Worm (Caenorhabditis elegans): Measurements from ENCODE around the gene srw-94.

srw-94 gene

DNA sequence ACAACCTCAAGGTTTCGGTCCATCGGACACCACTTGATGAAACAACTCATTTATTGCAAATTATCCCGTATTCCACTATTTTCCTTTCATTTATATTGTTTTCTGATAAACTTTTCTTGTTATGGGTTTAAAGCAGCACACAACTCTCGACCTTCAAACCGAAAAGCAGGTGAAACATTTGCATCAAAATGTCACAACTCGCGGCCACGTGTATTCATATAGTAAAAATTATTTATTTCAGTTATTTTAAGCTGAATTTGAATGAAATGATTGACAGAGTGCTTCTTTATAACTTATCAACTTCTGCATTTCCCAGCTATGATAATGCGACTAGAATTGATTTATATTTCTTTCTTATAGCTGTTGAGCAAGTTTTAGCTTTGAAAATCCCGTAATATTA lies 2.4 kb upstream of the srw-94 start, which contains the start of gene srw-95:
Gene srw-95, plus strand, starts transcription at position 213 of the 400 bp plus-strand sequence.
- TF ChIP-seq ztf-11 (tag; optimal IDR thresholded peaks at IDR 0.05) (no peak), pqm-1 (tag; optimal IDR thresholded peaks at IDR 0.05) (no peak), hmg-11 (tag; optimal IDR thresholded peaks at IDR 0.05) (no peak), ama-1 (optimal IDR thresholded peaks at IDR 0.05) (no peak), zag-1 (tag; optimal IDR thresholded peaks at IDR 0.05) (no peak), fos-1 (tag; optimal IDR thresholded peaks at IDR 0.05) (no peak), pha-4 (tag; optimal IDR thresholded peaks at IDR 0.05) (no peak), tbx-2 (tag; optimal IDR thresholded peaks at IDR 0.05) (no peak), ZK546.5 (tag; optimal IDR thresholded peaks at IDR 0.05) (no peak), jun-1 (tag; optimal IDR thresholded peaks at IDR 0.05) (no peak), elt-1 (tag; optimal IDR thresholded peaks at IDR 0.05) (no peak), egl-27 (tag; optimal IDR thresholded peaks at IDR 0.05) (no peak), nhr-76 (tag; optimal IDR thresholded peaks at IDR 0.05) (no peak), nhr-12 (tag; optimal IDR thresholded peaks at IDR 0.05) (no peak)

DNA sequence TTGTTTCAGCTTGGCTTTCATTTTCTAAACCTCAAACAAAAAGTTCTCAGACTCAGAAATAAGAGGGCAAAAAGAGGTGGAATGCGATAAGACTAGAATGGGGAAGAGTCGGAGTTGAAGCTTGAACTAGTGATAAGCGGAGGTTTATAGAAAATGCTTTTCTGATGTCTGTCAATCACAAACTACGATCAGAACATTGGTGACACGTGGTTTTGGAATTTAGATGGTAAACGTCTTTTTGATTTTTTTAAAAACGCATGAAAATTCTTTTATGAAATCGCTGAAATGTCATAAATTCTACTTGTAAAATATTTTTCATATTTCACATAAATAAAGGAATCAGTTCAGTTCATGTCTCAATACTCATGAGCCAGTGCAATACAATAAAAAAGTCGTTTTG lies 6.8 kb downstream of the srw-94 start, which contains the start of gene H06H21.8:
Gene H06H21.8, minus strand, starts transcription at position 78 of the 400 bp plus-strand sequence.
- TF ChIP-seq nhr-25 (tag; optimal IDR thresholded peaks at IDR 0.05) (no peak), elt-2 (tag; optimal IDR thresholded peaks at IDR 0.05) (peak; percentile 80), pqm-1 (tag; optimal IDR thresholded peaks at IDR 0.05) (peak; percentile 69)

DNA sequence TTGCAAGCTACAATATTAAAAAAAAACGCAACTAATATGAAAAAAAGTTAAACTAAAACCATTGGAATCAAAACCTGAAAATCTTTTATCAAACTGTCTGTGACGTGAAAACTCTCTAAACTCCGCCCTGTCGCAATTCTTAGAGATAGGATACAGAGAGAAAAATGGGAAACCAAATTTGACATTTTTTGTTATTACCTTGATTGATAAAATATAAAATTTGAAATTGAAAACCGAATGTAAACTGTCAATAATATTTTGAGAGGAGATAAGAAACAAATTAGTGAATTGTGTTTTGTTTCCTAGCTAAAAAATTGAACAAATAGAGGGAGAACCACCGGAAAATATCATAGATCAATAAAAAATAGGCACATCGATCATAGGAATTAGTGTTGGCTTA lies 7.6 kb downstream of the srw-94 start:
- TF ChIP-seq pqm-1 (tag; optimal IDR thresholded peaks at IDR 0.05) = peak; percentile 37
- peak; percentile 69 for TF ChIP-seq elt-2 (tag; optimal IDR thresholded peaks at IDR 0.05)
- TF ChIP-seq R02D3.7 (tag; optimal IDR thresholded peaks at IDR 0.05) = no peak

DNA sequence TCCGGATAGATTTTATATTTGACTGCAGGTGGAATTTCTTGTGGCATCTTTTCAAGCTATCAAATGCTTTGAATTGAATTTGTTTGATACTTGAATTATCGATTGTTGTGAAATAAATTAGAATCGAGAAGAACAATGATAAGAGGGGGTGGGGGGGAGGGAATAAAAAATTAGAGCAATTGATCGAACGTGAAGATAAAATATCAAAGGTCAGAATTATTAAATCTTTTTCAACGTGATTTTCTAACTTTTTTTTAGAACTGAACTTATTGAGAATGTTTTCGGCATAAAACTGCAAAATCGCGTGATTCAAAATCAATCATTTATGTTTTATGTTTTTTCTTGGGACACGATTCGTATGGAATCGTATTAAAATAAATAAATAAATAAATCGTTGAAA lies 12.9 kb downstream of the srw-94 start, which contains the start of gene mpz-4:
Gene mpz-4, minus strand, starts transcription at position 101 of the 400 bp plus-strand sequence.
- TF ChIP-seq R02D3.7 (tag; optimal IDR thresholded peaks at IDR 0.05) (no peak), ceh-9 (tag; optimal IDR thresholded peaks at IDR 0.05) (no peak)

DNA sequence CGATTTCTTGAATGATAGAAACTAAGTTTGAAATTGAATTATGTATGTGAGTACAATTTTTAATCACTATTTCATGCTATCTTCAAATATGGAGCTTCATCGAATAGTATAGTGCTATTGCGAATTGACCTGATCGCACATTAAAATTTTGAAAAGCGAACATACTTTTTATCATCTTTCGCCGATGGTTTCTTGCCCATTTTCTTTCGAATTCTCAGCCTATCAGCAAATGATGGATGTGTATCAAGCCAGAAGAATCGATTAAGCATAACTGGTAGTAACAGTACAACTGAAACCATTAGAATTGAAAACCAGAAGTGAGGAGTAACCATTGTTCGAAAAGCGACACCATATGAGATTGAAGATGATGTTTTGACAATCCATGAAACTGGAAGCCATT lies 15.4 kb downstream of the srw-94 start:
- TF ChIP-seq R02D3.7 (tag; optimal IDR thresholded peaks at IDR 0.05) = no peak
- no peak for TF ChIP-seq pqm-1 (tag; optimal IDR thresholded peaks at IDR 0.05)

DNA sequence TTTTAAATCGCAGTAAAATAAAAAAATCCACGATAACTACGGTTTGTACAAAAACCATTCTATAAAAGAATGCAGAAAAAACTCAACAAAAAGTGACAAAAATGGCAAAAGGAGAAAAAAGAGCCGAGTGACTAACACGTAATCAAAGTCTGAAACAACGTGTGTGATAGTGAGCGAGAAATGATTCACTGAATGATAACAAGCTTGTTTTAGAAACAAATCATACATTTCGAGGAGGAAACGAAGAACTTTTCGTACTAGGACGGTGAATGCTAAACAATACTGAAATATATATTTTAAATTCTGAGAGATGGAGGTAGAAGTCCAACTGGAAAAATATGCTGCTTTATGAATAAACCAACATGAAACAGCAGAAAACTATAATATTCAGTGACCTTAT lies 27.7 kb downstream of the srw-94 start:
- TF ChIP-seq pqm-1 (tag; optimal IDR thresholded peaks at IDR 0.05) = peak; percentile 65
- TF ChIP-seq egl-5 (tag; optimal IDR thresholded peaks at IDR 0.05) = no peak
- TF ChIP-seq R02D3.7 (tag; optimal IDR thresholded peaks at IDR 0.05) = no peak
- peak; percentile 61 for TF ChIP-seq elt-2 (tag; optimal IDR thresholded peaks at IDR 0.05)
- no peak for TF ChIP-seq mml-1 (tag; optimal IDR thresholded peaks at IDR 0.05)

DNA sequence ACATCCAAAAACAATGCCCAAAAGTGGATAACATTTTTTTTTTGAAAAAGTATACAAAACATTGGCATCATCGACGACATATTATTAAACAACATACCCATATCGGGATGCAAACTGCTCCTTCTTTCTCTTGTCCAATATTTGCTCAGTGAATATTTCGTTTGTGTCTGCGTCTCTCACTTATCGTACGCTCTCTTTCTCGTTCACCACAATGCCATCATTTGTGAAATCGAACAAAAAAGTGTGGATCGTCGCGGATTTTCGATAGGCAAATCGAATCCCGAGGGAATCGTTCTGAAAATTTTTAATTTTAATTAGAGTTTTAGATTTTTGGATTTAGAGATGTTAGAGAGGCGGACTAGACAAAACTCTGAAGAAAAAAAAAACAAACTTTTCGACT lies 32.5 kb downstream of the srw-94 start, which contains the start of gene tat-2:
Gene tat-2, minus strand, starts transcription at position 101 of the 400 bp plus-strand sequence.
- TF ChIP-seq zag-1 (tag; optimal IDR thresholded peaks at IDR 0.05) = no peak
- TF ChIP-seq lsy-12 (tag; optimal IDR thresholded peaks at IDR 0.05) = no peak
- TF ChIP-seq ZK546.5 (tag; optimal IDR thresholded peaks at IDR 0.05) = no peak
- TF ChIP-seq egl-5 (tag; optimal IDR thresholded peaks at IDR 0.05) = no peak
- peak; percentile 58 for TF ChIP-seq pha-4 (tag; optimal IDR thresholded peaks at IDR 0.05)
- TF ChIP-seq unc-39 (tag; optimal IDR thresholded peaks at IDR 0.05) = no peak

DNA sequence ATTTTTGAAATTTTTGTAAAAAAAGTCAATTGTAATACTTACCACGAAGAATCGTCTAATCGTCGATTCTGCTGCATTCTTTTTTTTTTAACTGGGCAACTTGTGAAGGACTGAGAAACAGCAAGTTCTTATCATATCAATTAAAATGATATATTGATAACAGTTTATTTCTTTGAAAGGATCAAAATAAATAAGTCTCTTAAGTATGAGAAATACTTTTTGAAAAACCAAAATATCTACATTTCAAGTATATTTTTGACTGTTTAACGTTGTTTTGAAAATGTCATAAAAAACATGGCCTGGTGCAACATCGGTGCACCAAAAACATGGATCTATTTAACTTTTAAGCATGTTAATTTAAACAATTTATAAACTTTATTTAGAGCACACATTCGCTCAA lies 41.9 kb downstream of the srw-94 start, which contains the start of gene Y17G9A.2:
Gene Y17G9A.2, minus strand, starts transcription at position 101 of the 400 bp plus-strand sequence.
- TF ChIP-seq lin-39 (tag; optimal IDR thresholded peaks at IDR 0.05) = no peak
- TF ChIP-seq daf-12 (tag; optimal IDR thresholded peaks at IDR 0.05) = no peak
- no peak for TF ChIP-seq snpc-4 (tag; optimal IDR thresholded peaks at IDR 0.05)
- no peak for TF ChIP-seq nhr-23 (tag; optimal IDR thresholded peaks at IDR 0.05)
- TF ChIP-seq unc-39 (tag; optimal IDR thresholded peaks at IDR 0.05) = no peak
- no peak for TF ChIP-seq ztf-11 (tag; optimal IDR thresholded peaks at IDR 0.05)
- no peak for TF ChIP-seq ZK546.5 (tag; optimal IDR thresholded peaks at IDR 0.05)
- TF ChIP-seq lsy-12 (tag; optimal IDR thresholded peaks at IDR 0.05) = no peak
- no peak for TF ChIP-seq ceh-16 (tag; optimal IDR thresholded peaks at IDR 0.05)
- no peak for TF ChIP-seq skn-1 (tag; optimal IDR thresholded peaks at IDR 0.05)
- TF ChIP-seq eor-1 (tag; optimal IDR thresholded peaks at IDR 0.05) = no peak
- no peak for TF ChIP-seq mml-1 (tag; optimal IDR thresholded peaks at IDR 0.05)
- no peak for TF ChIP-seq nhr-11 (tag; optimal IDR thresholded peaks at IDR 0.05)
- no peak for TF ChIP-seq pqm-1 (tag; optimal IDR thresholded peaks at IDR 0.05)
- no peak for TF ChIP-seq ama-1 (optimal IDR thresholded peaks at IDR 0.05)
- no peak for TF ChIP-seq mdl-1 (tag; optimal IDR thresholded peaks at IDR 0.05)
- TF ChIP-seq fkh-2 (tag; optimal IDR thresholded peaks at IDR 0.05) = no peak
- TF ChIP-seq ceh-82 (tag; optimal IDR thresholded peaks at IDR 0.05) = no peak
- no peak for TF ChIP-seq nhr-67 (tag; optimal IDR thresholded peaks at IDR 0.05)

Measured in whole organism, L3 larva.